Worm (Caenorhabditis elegans) whole organism, mixed stage, embryonic: ENCODE measurements around the gene C32D5.11.

Experiments used
- M03D4.4 ChIP-seq: sonication (generic microtip); optimal IDR thresholded peaks from 2 replicates; lab custom pipeline; 2017; ENCODE audit warnings: mild to moderate bottlenecking, missing genetic modification characterization, missing compliant biosample characterization
- bed-3 ChIP-seq: fragments of 200-800 bp; sonication (Bioruptor generic); optimal IDR thresholded peaks from 3 replicates; lab custom pipeline; 2018; ENCODE audit warnings: mild to moderate bottlenecking, missing genetic modification characterization, moderate library complexity, missing compliant biosample characterization
- blmp-1 ChIP-seq: fragments of 150-350 bp; optimal IDR thresholded peaks from 2 replicates; lab custom pipeline; 2014; ENCODE audit warnings: missing biosample characterization, missing genetic modification characterization
- ceh-39 ChIP-seq: fragments of 150-350 bp; optimal IDR thresholded peaks from 2 replicates; lab custom pipeline; 2014; ENCODE audit warnings: missing biosample characterization, missing genetic modification characterization
- ceh-83 ChIP-seq: fragments of 200-800 bp; sonication (Bioruptor generic); optimal IDR thresholded peaks from 2 replicates; lab custom pipeline; 2018; ENCODE audit warnings: mild to moderate bottlenecking, missing genetic modification characterization, missing compliant biosample characterization
- ces-1 ChIP-seq: fragments of 150-350 bp; optimal IDR thresholded peaks from 2 replicates; lab custom pipeline; 2014; ENCODE audit warnings: missing biosample characterization, missing genetic modification reagents, missing genetic modification characterization
- cnd-1 ChIP-seq: fragments of 200-800 bp; sonication (Bioruptor generic); optimal IDR thresholded peaks from 2 replicates; lab custom pipeline; 2018; ENCODE audit warnings: mild to moderate bottlenecking, missing genetic modification characterization, missing compliant biosample characterization
- elt-1 ChIP-seq: sonication (generic microtip); optimal IDR thresholded peaks from 2 replicates; lab custom pipeline; 2017; ENCODE audit warnings: missing genetic modification characterization, mild to moderate bottlenecking, missing compliant biosample characterization, antibody characterized with exemption, moderate library complexity, borderline replicate concordance; ENCODE audit not compliant: insufficient read depth
- ham-2 ChIP-seq: fragments of 200-800 bp; sonication (Bioruptor generic); optimal IDR thresholded peaks from 2 replicates; lab custom pipeline; 2018; ENCODE audit warnings: mild to moderate bottlenecking, missing genetic modification characterization, missing compliant biosample characterization
- hlh-1 ChIP-seq: fragments of 150-350 bp; optimal IDR thresholded peaks from 2 replicates; lab custom pipeline; 2014; ENCODE audit warnings: missing biosample characterization, missing genetic modification reagents, missing genetic modification characterization
- lin-13 ChIP-seq: fragments of 150-350 bp; optimal IDR thresholded peaks from 2 replicates; lab custom pipeline; 2014; ENCODE audit warnings: missing biosample characterization, missing genetic modification characterization
- lin-32 ChIP-seq: fragments of 200-800 bp; sonication (Bioruptor generic); optimal IDR thresholded peaks from 2 replicates; lab custom pipeline; 2018; ENCODE audit warnings: mild to moderate bottlenecking, missing genetic modification characterization, missing compliant biosample characterization
- lsy-2 ChIP-seq: fragments of 150-350 bp; optimal IDR thresholded peaks from 2 replicates; lab custom pipeline; 2014; ENCODE audit warnings: missing biosample characterization, missing genetic modification characterization
- mab-5 ChIP-seq: fragments of 150-350 bp; optimal IDR thresholded peaks from 2 replicates; lab custom pipeline; 2014; ENCODE audit warnings: missing biosample characterization, missing genetic modification characterization
- mep-1 ChIP-seq: fragments of 150-350 bp; optimal IDR thresholded peaks from 2 replicates; lab custom pipeline; 2017; ENCODE audit warnings: missing biosample characterization, missing genetic modification reagents, missing genetic modification characterization, inconsistent platforms
- mls-2 ChIP-seq: sonication (generic microtip); optimal IDR thresholded peaks from 2 replicates; lab custom pipeline; 2016; ENCODE audit warnings: mild to moderate bottlenecking, missing genetic modification characterization, moderate library complexity, missing compliant biosample characterization
- nhr-12 ChIP-seq: fragments of 150-350 bp; optimal IDR thresholded peaks from 2 replicates; lab custom pipeline; 2014; ENCODE audit warnings: missing biosample characterization, missing genetic modification characterization
- nhr-2 ChIP-seq: fragments of 150-350 bp; optimal IDR thresholded peaks from 2 replicates; lab custom pipeline; 2014; ENCODE audit warnings: missing biosample characterization, missing genetic modification characterization
- nhr-237 ChIP-seq: fragments of 150-350 bp; optimal IDR thresholded peaks from 2 replicates; lab custom pipeline; 2014; ENCODE audit warnings: missing biosample characterization, missing genetic modification characterization
- nhr-28 ChIP-seq: fragments of 150-350 bp; optimal IDR thresholded peaks from 2 replicates; lab custom pipeline; 2014; ENCODE audit warnings: missing biosample characterization, missing genetic modification characterization
- nhr-76 ChIP-seq: sonication (generic microtip); optimal IDR thresholded peaks from 2 replicates; lab custom pipeline; 2017; ENCODE audit warnings: missing biosample characterization, missing genetic modification characterization
- pha-4 ChIP-seq: fragments of 150-350 bp; optimal IDR thresholded peaks from 2 replicates; lab custom pipeline; 2018; ENCODE audit warnings: missing biosample characterization, missing genetic modification reagents, missing genetic modification characterization
- snpc-4 ChIP-seq: fragments of 150-350 bp; optimal IDR thresholded peaks from 2 replicates; lab custom pipeline; 2014; ENCODE audit warnings: missing biosample characterization, missing genetic modification characterization
- sptf-1 ChIP-seq: sonication (generic microtip); optimal IDR thresholded peaks from 2 replicates; lab custom pipeline; 2017; ENCODE audit warnings: mild to moderate bottlenecking, missing genetic modification characterization, moderate library complexity, missing compliant biosample characterization
- tbx-8 ChIP-seq: fragments of 200-800 bp; sonication (Bioruptor generic); optimal IDR thresholded peaks from 2 replicates; lab custom pipeline; 2018; ENCODE audit warnings: mild to moderate bottlenecking, missing genetic modification characterization, moderate library complexity, missing compliant biosample characterization
- unc-120 ChIP-seq: sonication (generic microtip); optimal IDR thresholded peaks from 2 replicates; lab custom pipeline; 2017; ENCODE audit warnings: missing genetic modification characterization, missing compliant biosample characterization; ENCODE audit not compliant: poor library complexity, severe bottlenecking
- unc-62 ChIP-seq: fragments of 150-350 bp; optimal IDR thresholded peaks from 2 replicates; lab custom pipeline; 2014; ENCODE audit warnings: missing biosample characterization, missing genetic modification reagents, missing genetic modification characterization
- zip-8 ChIP-seq: fragments of 150-350 bp; optimal IDR thresholded peaks from 2 replicates; lab custom pipeline; 2014; ENCODE audit warnings: missing biosample characterization, missing genetic modification characterization
- ztf-11 ChIP-seq: fragments of 150-350 bp; optimal IDR thresholded peaks from 2 replicates; lab custom pipeline; 2014; ENCODE audit warnings: missing biosample characterization, missing genetic modification characterization

Gene C32D5.11

DNA sequence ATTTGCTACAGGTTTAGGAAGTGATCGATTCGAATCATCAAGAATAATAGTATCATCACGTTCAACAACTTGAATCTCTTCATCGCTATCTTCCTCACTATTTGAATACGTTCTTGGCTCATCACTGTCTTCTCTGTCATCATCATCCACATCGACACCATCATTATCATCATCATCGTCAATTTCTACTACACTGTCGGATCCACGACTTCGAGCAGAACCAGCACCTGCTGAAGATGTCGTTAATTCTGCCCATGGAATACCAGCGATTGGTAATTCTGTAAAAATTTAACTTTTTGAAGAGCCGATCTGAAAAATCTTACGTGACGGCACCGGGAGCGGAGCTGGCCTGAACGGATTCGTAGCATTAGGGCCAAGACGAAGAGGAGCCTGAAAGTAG is 5.3 kb downstream of the C32D5.11 start:
- TF ChIP-seq blmp-1 (no peak), lsy-2 (tag; lab: Kevin White, UChicago) (no peak), zip-8 (tag; lab: Kevin White, UChicago) (no peak)

ce11 chrII:6348360-6348759 is 6.9 kb downstream of the C32D5.11 start:
- peak; percentile 53 for TF ChIP-seq lsy-2 (tag; lab: Kevin White, UChicago)
- peak; percentile 4 for TF ChIP-seq lin-13
- no peak for TF ChIP-seq lin-32 (GFP tag; lab: Kevin White, UChicago)
- TF ChIP-seq ham-2 = peak; percentile 68
- no peak for TF ChIP-seq zip-8 (tag; lab: Kevin White, UChicago)
- TF ChIP-seq M03D4.4 = peak; percentile 12
- peak; percentile 31 for TF ChIP-seq blmp-1
- peak; percentile 91 for TF ChIP-seq pha-4 (tag; lab: Kevin White, UChicago)
- no peak for TF ChIP-seq mls-2 (tag; lab: Kevin White, UChicago)
- TF ChIP-seq unc-120 = peak; percentile 36
- peak; percentile 74 for TF ChIP-seq mep-1 (tag; lab: Kevin White, UChicago)
- peak; percentile 83 for TF ChIP-seq unc-62
- peak; percentile 22 for TF ChIP-seq nhr-2 (tag; lab: Kevin White, UChicago)
- no peak for TF ChIP-seq cnd-1 (tag; lab: Kevin White, UChicago)
- no peak for TF ChIP-seq ceh-83 (GFP tag; lab: Kevin White, UChicago)
- TF ChIP-seq mab-5 (tag; lab: Kevin White, UChicago) = no peak
- no peak for TF ChIP-seq nhr-28 (tag; lab: Kevin White, UChicago)
- peak; percentile 25 for TF ChIP-seq ztf-11 (tag; lab: Kevin White, UChicago)
- TF ChIP-seq hlh-1 (tag; lab: Kevin White, UChicago) = peak; percentile 87
- peak; percentile 29 for TF ChIP-seq nhr-237

ce11 chrII:6347341-6348118 is 7.7 kb downstream of the C32D5.11 start, which contains the start of gene lgg-1:
Gene lgg-1 (minus strand): TSS chrII:6347719.
- peak; percentile 5 for TF ChIP-seq nhr-237
- TF ChIP-seq lin-32 (GFP tag; lab: Kevin White, UChicago) = peak; percentile 44
- TF ChIP-seq ces-1 (GFP tag; lab: Kevin White, UChicago) = peak; percentile 31
- TF ChIP-seq ceh-39 (tag; lab: Kevin White, UChicago) = peak; percentile 18
- TF ChIP-seq mep-1 (tag; lab: Kevin White, UChicago) = peak; percentile 34
- no peak for TF ChIP-seq nhr-12 (tag; lab: Kevin White, UChicago)
- TF ChIP-seq lin-13 = peak; percentile 47
- peak; percentile 22 for TF ChIP-seq pha-4 (tag; lab: Kevin White, UChicago)
- peak; percentile 35 for TF ChIP-seq sptf-1 (tag; lab: Kevin White, UChicago)
- TF ChIP-seq M03D4.4 = no peak
- peak; percentile 73 for TF ChIP-seq elt-1 (tag; lab: Kevin White, UChicago)

ce11 chrII:6346551-6347079 is 8.6 kb downstream of the C32D5.11 start:
- TF ChIP-seq nhr-76 (tag; lab: Kevin White, UChicago) = no peak
- no peak for TF ChIP-seq snpc-4 (tag; lab: Kevin White, UChicago)
- peak; percentile 5 for TF ChIP-seq cnd-1 (tag; lab: Kevin White, UChicago)
- TF ChIP-seq tbx-8 = peak; percentile 14
- peak; percentile 67 for TF ChIP-seq ceh-83 (GFP tag; lab: Kevin White, UChicago)
- no peak for TF ChIP-seq bed-3 (GFP tag; lab: Kevin White, UChicago)
